Fruit fly (Drosophila melanogaster): ENCODE measurements around the gene CG4194.
A peak's percentile ranks its signal among the peaks of the same experiment; 100 is the strongest.

Gene CG4194

DNA sequence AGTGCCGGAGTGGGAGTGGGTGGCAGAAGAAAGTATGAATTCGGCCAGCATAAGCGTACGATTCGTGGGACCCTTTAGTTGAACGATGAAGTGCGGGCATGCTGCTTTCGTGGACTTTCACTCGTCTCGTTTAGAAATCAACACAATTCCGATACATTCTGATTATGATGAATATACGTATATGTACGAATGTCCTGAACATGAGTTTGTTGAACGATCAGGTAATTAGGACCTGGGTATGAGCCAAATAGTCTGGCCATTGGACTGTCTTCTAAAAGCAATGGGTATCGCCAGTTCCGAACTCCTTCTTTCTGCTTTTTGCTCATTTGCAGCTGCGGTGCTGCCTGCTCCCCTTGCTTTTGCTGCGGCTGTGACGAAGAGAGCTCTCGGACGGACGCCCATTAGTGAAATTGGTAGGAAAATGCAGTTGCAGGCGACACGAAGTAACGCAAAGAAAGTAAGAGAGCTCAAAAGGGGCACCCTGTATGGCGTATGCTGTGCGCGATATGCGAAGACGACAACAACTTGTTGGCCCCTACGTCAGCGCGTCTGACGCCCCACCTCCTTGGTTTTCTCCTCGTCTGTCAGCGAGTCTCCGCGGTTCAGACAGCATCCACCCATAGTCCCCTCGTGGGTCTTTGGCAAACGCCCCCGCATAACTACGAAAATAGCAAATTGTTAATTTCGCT, 31.4 kb upstream of the CG4194 start:
- no peak for TF ChIP-seq Dfd (GFP tag; optimal IDR thresholded peaks at IDR 0.05)
- peak; percentile 5 for TF ChIP-seq HLH106 (tag; optimal IDR thresholded peaks at IDR 0.05)
- TF ChIP-seq woc (GFP tag; optimal IDR thresholded peaks at IDR 0.05): peak; percentile 50
- TF ChIP-seq N (GFP tag; optimal IDR thresholded peaks at IDR 0.05): no peak
- no peak for TF ChIP-seq CrebA (GFP tag; optimal IDR thresholded peaks at IDR 0.05; ENCODE audit: borderline replicate concordance)
- no peak for TF ChIP-seq sage (GFP tag; optimal IDR thresholded peaks at IDR 0.05)
- no peak for TF ChIP-seq Mio (GFP tag; optimal IDR thresholded peaks at IDR 0.05)
- TF ChIP-seq psq (GFP tag; optimal IDR thresholded peaks at IDR 0.05): peak; percentile 11
- no peak for TF ChIP-seq dsf (GFP tag; optimal IDR thresholded peaks at IDR 0.05; ENCODE audit: borderline replicate concordance)
- TF ChIP-seq foxo (GFP tag; optimal IDR thresholded peaks at IDR 0.05): peak in 1 of 2 experiments; percentile 14
- TF ChIP-seq dl (GFP tag; optimal IDR thresholded peaks at IDR 0.05; ENCODE audit: insufficient read depth in 1 of 2, partially characterized antibody in 2 of 2): no peak
- TF ChIP-seq jim (GFP tag; optimal IDR thresholded peaks at IDR 0.05): no peak
- TF ChIP-seq pan (optimal IDR thresholded peaks at IDR 0.05): no peak
- TF ChIP-seq br (GFP tag; optimal IDR thresholded peaks at IDR 0.05): peak; percentile 10
- TF ChIP-seq fru (GFP tag; optimal IDR thresholded peaks at IDR 0.05): peak; percentile 40
- no peak for TF ChIP-seq lola (GFP tag; optimal IDR thresholded peaks at IDR 0.05)
- no peak for TF ChIP-seq h (GFP tag; optimal IDR thresholded peaks at IDR 0.05)
- TF ChIP-seq sv (GFP tag; optimal IDR thresholded peaks at IDR 0.05): no peak
- TF ChIP-seq usp (GFP tag; optimal IDR thresholded peaks at IDR 0.05): no peak
- no peak for TF ChIP-seq rgr (GFP tag; optimal IDR thresholded peaks at IDR 0.05)
- no peak for TF ChIP-seq CG32264 (GFP tag; optimal IDR thresholded peaks at IDR 0.05)
- TF ChIP-seq GATAd (GFP tag; optimal IDR thresholded peaks at IDR 0.05): no peak

DNA sequence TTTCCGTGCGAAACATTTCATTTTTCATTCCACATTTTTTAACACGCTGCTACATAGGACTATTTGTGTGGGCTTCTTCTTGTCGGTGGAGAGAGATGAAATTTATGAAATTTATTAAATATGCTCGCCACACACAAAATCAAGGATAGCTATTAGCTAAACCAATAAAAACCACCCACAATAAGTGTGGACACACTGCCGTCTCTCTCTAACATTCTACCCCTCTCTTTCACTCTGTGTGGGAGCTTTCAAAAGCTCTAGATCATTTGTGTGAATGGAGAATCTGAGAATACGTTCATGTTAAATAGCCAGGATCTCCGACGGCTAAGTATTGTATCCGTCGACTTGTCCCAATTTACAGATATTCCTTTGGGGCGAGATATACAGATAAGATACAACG, 30.8 kb upstream of the CG4194 start:
- TF ChIP-seq psq (GFP tag; optimal IDR thresholded peaks at IDR 0.05): no peak
- TF ChIP-seq Jra (GFP tag; optimal IDR thresholded peaks at IDR 0.05): no peak
- no peak for TF ChIP-seq Vsx2 (GFP tag; optimal IDR thresholded peaks at IDR 0.05; ENCODE audit: partially characterized antibody)
- TF ChIP-seq CG9705 (GFP tag; optimal IDR thresholded peaks at IDR 0.05): no peak
- TF ChIP-seq pan (optimal IDR thresholded peaks at IDR 0.05): no peak
- TF ChIP-seq sage (GFP tag; optimal IDR thresholded peaks at IDR 0.05): no peak
- TF ChIP-seq Rel (GFP tag; optimal IDR thresholded peaks at IDR 0.05): no peak
- no peak for TF ChIP-seq Rel (tag; optimal IDR thresholded peaks at IDR 0.05)
- TF ChIP-seq jim (GFP tag; optimal IDR thresholded peaks at IDR 0.05): no peak
- TF ChIP-seq sv (GFP tag; optimal IDR thresholded peaks at IDR 0.05): no peak
- no peak for TF ChIP-seq HLH106 (tag; optimal IDR thresholded peaks at IDR 0.05)
- TF ChIP-seq br (GFP tag; optimal IDR thresholded peaks at IDR 0.05): no peak

DNA sequence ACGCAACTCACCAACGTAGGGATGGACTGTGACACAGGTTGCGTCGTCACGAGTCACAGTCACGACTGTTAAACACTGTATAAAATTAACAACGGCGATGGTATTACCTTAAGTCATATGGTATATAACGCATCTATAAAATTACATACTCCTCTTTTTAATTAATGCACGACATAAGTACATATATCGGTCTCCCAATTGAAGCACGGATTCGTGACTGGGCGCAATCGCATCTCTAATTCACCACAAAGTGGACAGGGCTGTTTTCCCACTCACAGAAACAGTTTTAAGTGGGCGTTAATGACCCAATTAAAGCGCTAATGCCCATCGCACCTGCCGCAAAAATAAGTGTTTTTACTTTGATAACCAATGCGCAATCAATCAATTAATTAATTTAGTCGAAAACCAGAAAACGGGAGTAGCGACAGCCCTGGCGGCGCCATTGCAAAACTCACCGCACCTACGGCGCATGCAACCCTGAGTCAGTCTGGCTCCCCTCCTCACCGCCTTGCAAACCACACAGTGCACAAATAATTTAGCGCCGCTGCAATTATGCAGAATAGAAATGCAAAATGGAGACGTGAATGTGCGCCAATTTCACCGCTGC, 27.0 kb upstream of the CG4194 start, which contains the start of gene CG4313:
Gene CG4313 (plus strand): TSS at position 557 of the 607 bp plus-strand sequence.
- TF ChIP-seq br (GFP tag; optimal IDR thresholded peaks at IDR 0.05) (peak; percentile 75), woc (GFP tag; optimal IDR thresholded peaks at IDR 0.05) (peak; percentile 82), jim (GFP tag; optimal IDR thresholded peaks at IDR 0.05) (no peak), pan (optimal IDR thresholded peaks at IDR 0.05) (no peak), Vsx2 (GFP tag; optimal IDR thresholded peaks at IDR 0.05; ENCODE audit: partially characterized antibody) (no peak), psq (GFP tag; optimal IDR thresholded peaks at IDR 0.05) (peak; percentile 60), fru (GFP tag; optimal IDR thresholded peaks at IDR 0.05) (peak; percentile 80), foxo (GFP tag; optimal IDR thresholded peaks at IDR 0.05) (peak in 1 of 2 experiments; percentile 81), CG9705 (GFP tag; optimal IDR thresholded peaks at IDR 0.05) (peak; percentile 64), Hr78 (GFP tag; optimal IDR thresholded peaks at IDR 0.05) (no peak), dsf (GFP tag; optimal IDR thresholded peaks at IDR 0.05; ENCODE audit: borderline replicate concordance) (no peak), h (GFP tag; optimal IDR thresholded peaks at IDR 0.05) (peak; percentile 81), Jra (GFP tag; optimal IDR thresholded peaks at IDR 0.05) (peak; percentile 76), Rel (GFP tag; optimal IDR thresholded peaks at IDR 0.05) (no peak), Rel (tag; optimal IDR thresholded peaks at IDR 0.05) (peak; percentile 28), brk (GFP tag; optimal IDR thresholded peaks at IDR 0.05) (no peak), sv (GFP tag; optimal IDR thresholded peaks at IDR 0.05) (peak; percentile 54), Abd-B (GFP tag; optimal IDR thresholded peaks at IDR 0.05) (no peak), dl (GFP tag; optimal IDR thresholded peaks at IDR 0.05; ENCODE audit: insufficient read depth in 1 of 2, partially characterized antibody in 2 of 2) (no peak), ey (GFP tag; optimal IDR thresholded peaks at IDR 0.05) (peak; percentile 72), usp (GFP tag; optimal IDR thresholded peaks at IDR 0.05) (no peak), sage (GFP tag; optimal IDR thresholded peaks at IDR 0.05) (peak; percentile 41), tai (GFP tag; optimal IDR thresholded peaks at IDR 0.05) (no peak), N (GFP tag; optimal IDR thresholded peaks at IDR 0.05) (no peak), Myc (optimal IDR thresholded peaks at IDR 0.05) (peak; percentile 89), dmrt93B (GFP tag; optimal IDR thresholded peaks at IDR 0.05) (peak; percentile 60), rgr (GFP tag; optimal IDR thresholded peaks at IDR 0.05) (peak; percentile 67), HLH106 (tag; optimal IDR thresholded peaks at IDR 0.05) (peak; percentile 80), OdsH (GFP tag; optimal IDR thresholded peaks at IDR 0.05) (peak; percentile 67), GATAd (GFP tag; optimal IDR thresholded peaks at IDR 0.05) (peak; percentile 33), Sp1 (GFP tag; optimal IDR thresholded peaks at IDR 0.05) (peak; percentile 74), CrebA (GFP tag; optimal IDR thresholded peaks at IDR 0.05; ENCODE audit: borderline replicate concordance) (no peak), lola (GFP tag; optimal IDR thresholded peaks at IDR 0.05) (no peak), Hnf4 (GFP tag; optimal IDR thresholded peaks at IDR 0.05) (peak; percentile 68), Dif (GFP tag; optimal IDR thresholded peaks at IDR 0.05; ENCODE audit: partially characterized antibody) (no peak), CG32264 (GFP tag; optimal IDR thresholded peaks at IDR 0.05) (no peak), Dfd (GFP tag; optimal IDR thresholded peaks at IDR 0.05) (no peak), Mio (GFP tag; optimal IDR thresholded peaks at IDR 0.05) (no peak), Hr83 (GFP tag; optimal IDR thresholded peaks at IDR 0.05; ENCODE audit: poor library complexity, severe bottlenecking) (no peak)

Data from whole organism, wandering third instar larva.